Fruit fly (Drosophila melanogaster) whole organism, prepupa: ENCODE results near the gene CG42828.

Experiments
- CG34406 ChIP-seq: fragments of 200-800 bp; sonication (Bioruptor generic); optimal IDR thresholded peaks from 3 replicates; lab custom pipeline; 2016; ENCODE audit warnings: missing biosample characterization, missing genetic modification characterization
- CG6792 ChIP-seq: fragments of 200-800 bp; sonication (Bioruptor generic); optimal IDR thresholded peaks from 3 replicates; lab custom pipeline; 2016; ENCODE audit warnings: missing biosample characterization, missing genetic modification characterization
- Sox15 ChIP-seq: fragments of 200-800 bp; sonication (Bioruptor generic); optimal IDR thresholded peaks from 3 replicates; lab custom pipeline; 2016; ENCODE audit warnings: missing biosample characterization, missing genetic modification characterization
- dac ChIP-seq: fragments of 200-800 bp; sonication (Bioruptor generic); optimal IDR thresholded peaks from 2 replicates; lab custom pipeline; 2017; ENCODE audit warnings: missing biosample characterization, mild to moderate bottlenecking, missing genetic modification characterization

dm6 chr3R:23402508-23402907 is 29.0 kb downstream of the CG42828 start, which contains the start of gene Ir94d:
- TF ChIP-seq CG34406 (GFP tag; lab: Kevin White, UChicago) (no peak), dac (GFP tag; lab: Kevin White, UChicago) (no peak), Sox15 (GFP tag; lab: Kevin White, UChicago) (no peak), CG6792 (GFP tag; lab: Kevin White, UChicago) (no peak)
